Worm (Caenorhabditis elegans) whole organism, L3 larva: ENCODE data around the gene nlp-41.

ENCODE experiments used
- R02D3.7 ChIP-seq: fragments of 150-350 bp; optimal IDR thresholded peaks from 2 replicates; lab custom pipeline; 2014; ENCODE audit warnings: missing biosample characterization, missing genetic modification characterization
- egl-5 ChIP-seq: fragments of 150-350 bp; optimal IDR thresholded peaks from 2 replicates; lab custom pipeline; 2017; ENCODE audit warnings: missing biosample characterization, missing genetic modification reagents, missing genetic modification characterization, inconsistent platforms
- elt-3 ChIP-seq, 3 experiments: fragments of 150-350 bp in 1 of 3; sonication (generic microtip) in 2 of 3; optimal IDR thresholded peaks; 2 replicates in 2 of 3; 4 replicates in 1 of 3; lab custom pipeline; 2014 to 2017; ENCODE audit warnings: missing biosample characterization in 3 of 3, missing genetic modification characterization in 3 of 3
- fkh-10 ChIP-seq: sonication (generic microtip); optimal IDR thresholded peaks from 2 replicates; lab custom pipeline; 2017; ENCODE audit warnings: missing biosample characterization, missing genetic modification reagents, missing genetic modification characterization
- nhr-11 ChIP-seq: fragments of 150-350 bp; optimal IDR thresholded peaks from 2 replicates; lab custom pipeline; 2014; ENCODE audit warnings: missing biosample characterization, missing genetic modification characterization
- nhr-23 ChIP-seq: fragments of 150-350 bp; optimal IDR thresholded peaks from 2 replicates; lab custom pipeline; 2014; ENCODE audit warnings: missing biosample characterization, missing genetic modification reagents, missing genetic modification characterization
- tbx-2 ChIP-seq: sonication (generic microtip); optimal IDR thresholded peaks from 2 replicates; lab custom pipeline; 2016; ENCODE audit warnings: mild to moderate bottlenecking, missing genetic modification characterization, missing compliant biosample characterization

DNA sequence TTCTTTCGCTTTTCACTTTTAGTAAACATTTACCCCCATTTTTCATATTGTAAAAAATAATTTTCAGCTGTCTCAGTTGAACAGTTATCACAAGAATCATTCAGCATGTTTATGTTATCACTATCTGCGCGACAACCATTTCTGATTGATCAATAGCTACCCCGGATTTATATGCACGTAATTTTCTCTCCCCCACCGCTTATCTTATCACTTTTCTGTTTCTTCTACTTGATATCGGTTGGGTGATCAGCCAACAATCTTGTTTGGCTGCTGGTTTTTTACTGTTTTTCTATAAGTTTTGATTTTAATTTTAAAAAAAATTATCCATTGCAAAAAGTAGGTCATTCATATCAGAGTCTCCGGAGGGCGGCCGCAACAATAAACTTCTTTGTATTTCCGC, 47.1 kb downstream of the nlp-41 start:
- TF ChIP-seq nhr-11 (tag; lab: Kevin White, UChicago): no peak
- TF ChIP-seq nhr-23 (tag; lab: Kevin White, UChicago): no peak
- TF ChIP-seq R02D3.7: no peak
- no peak for TF ChIP-seq fkh-10 (GFP tag; lab: Kevin White, UChicago)
- TF ChIP-seq tbx-2 (tag; lab: Kevin White, UChicago): no peak
- TF ChIP-seq egl-5 (tag; lab: Kevin White, UChicago): no peak
- TF ChIP-seq elt-3 (tag; optimal IDR thresholded peaks at IDR 0.05; lab: Kevin White, UChicago): peak in 2 of 3 experiments; percentile 90 to 94
